Worm (Caenorhabditis elegans) whole organism, late embryonic: ENCODE data around the gene F53H4.3.

Experiments
- C08G9.2 ChIP-seq: sonication (generic microtip); optimal IDR thresholded peaks from 2 replicates; lab custom pipeline; 2016; ENCODE audit warnings: mild to moderate bottlenecking, missing genetic modification characterization, moderate library complexity, missing compliant biosample characterization
- C38D4.7 ChIP-seq: fragments of 200-800 bp; sonication (Bioruptor generic); optimal IDR thresholded peaks from 2 replicates; lab custom pipeline; 2018; ENCODE audit warnings: mild to moderate bottlenecking, missing genetic modification characterization, moderate library complexity, missing compliant biosample characterization
- Y22D7AL.16 ChIP-seq: sonication (generic microtip); optimal IDR thresholded peaks from 2 replicates; lab custom pipeline; 2016; ENCODE audit warnings: missing genetic modification characterization, missing compliant biosample characterization
- ahr-1 ChIP-seq: sonication (generic microtip); optimal IDR thresholded peaks from 2 replicates; lab custom pipeline; 2016; ENCODE audit warnings: missing genetic modification characterization, missing compliant biosample characterization
- ceh-14 ChIP-seq: sonication (generic microtip); optimal IDR thresholded peaks from 2 replicates; lab custom pipeline; 2016; ENCODE audit warnings: missing genotype, missing genetic modification characterization, missing compliant biosample characterization
- ceh-18 ChIP-seq: sonication (generic microtip); optimal IDR thresholded peaks from 2 replicates; lab custom pipeline; 2016; ENCODE audit warnings: missing genetic modification characterization, missing compliant biosample characterization
- ceh-19 ChIP-seq: fragments of 200-800 bp; sonication (Bioruptor generic); optimal IDR thresholded peaks from 2 replicates; lab custom pipeline; 2018; ENCODE audit warnings: mild to moderate bottlenecking, missing genetic modification characterization, missing compliant biosample characterization
- ceh-22 ChIP-seq: sonication (generic microtip); optimal IDR thresholded peaks from 2 replicates; lab custom pipeline; 2017; ENCODE audit warnings: missing biosample characterization, missing genetic modification characterization
- ceh-24 ChIP-seq: sonication (generic microtip); optimal IDR thresholded peaks from 2 replicates; lab custom pipeline; 2016; ENCODE audit warnings: mild to moderate bottlenecking, missing genetic modification characterization, missing compliant biosample characterization
- ceh-34 ChIP-seq: sonication (generic microtip); optimal IDR thresholded peaks from 2 replicates; lab custom pipeline; 2016; ENCODE audit warnings: mild to moderate bottlenecking, missing genetic modification characterization, missing compliant biosample characterization
- ceh-48 ChIP-seq: sonication (generic microtip); optimal IDR thresholded peaks from 2 replicates; lab custom pipeline; 2016; ENCODE audit warnings: missing genetic modification characterization, inconsistent platforms, missing compliant biosample characterization
- che-1 ChIP-seq: sonication (generic microtip); optimal IDR thresholded peaks from 2 replicates; lab custom pipeline; 2016; ENCODE audit warnings: mild to moderate bottlenecking, missing genetic modification characterization, missing compliant biosample characterization
- dmd-4 ChIP-seq: sonication (generic microtip); optimal IDR thresholded peaks from 2 replicates; lab custom pipeline; 2016; ENCODE audit warnings: borderline replicate concordance, missing genetic modification characterization, missing compliant biosample characterization
- dve-1 ChIP-seq: sonication (generic microtip); optimal IDR thresholded peaks from 2 replicates; lab custom pipeline; 2017; ENCODE audit warnings: antibody characterized with exemption, mild to moderate bottlenecking, missing genetic modification characterization, missing compliant biosample characterization
- ets-4 ChIP-seq: sonication (generic microtip); optimal IDR thresholded peaks from 2 replicates; lab custom pipeline; 2016; ENCODE audit warnings: missing genetic modification characterization, missing compliant biosample characterization
- eyg-1 ChIP-seq: sonication (generic microtip); optimal IDR thresholded peaks from 2 replicates; lab custom pipeline; 2016; ENCODE audit warnings: missing genotype, missing genetic modification characterization, missing compliant biosample characterization
- fax-1 ChIP-seq: sonication (generic microtip); optimal IDR thresholded peaks from 2 replicates; lab custom pipeline; 2016; ENCODE audit warnings: missing genotype, missing genetic modification characterization, missing compliant biosample characterization
- hlh-13 ChIP-seq: fragments of 200-800 bp; sonication (Bioruptor generic); optimal IDR thresholded peaks from 2 replicates; lab custom pipeline; 2018; ENCODE audit warnings: mild to moderate bottlenecking, missing genetic modification characterization, missing compliant biosample characterization
- hlh-15 ChIP-seq: sonication (generic microtip); optimal IDR thresholded peaks from 2 replicates; lab custom pipeline; 2016; ENCODE audit warnings: missing genetic modification characterization, missing compliant biosample characterization
- hlh-6 ChIP-seq: sonication (generic microtip); optimal IDR thresholded peaks from 2 replicates; lab custom pipeline; 2016; ENCODE audit warnings: missing genotype, missing genetic modification characterization, missing compliant biosample characterization
- hlh-8 ChIP-seq: sonication (generic microtip); optimal IDR thresholded peaks from 2 replicates; lab custom pipeline; 2016; ENCODE audit warnings: missing genotype, missing genetic modification characterization, missing compliant biosample characterization
- lin-11 ChIP-seq: fragments of 200-800 bp; sonication (Bioruptor generic); optimal IDR thresholded peaks from 2 replicates; lab custom pipeline; 2018; ENCODE audit warnings: mild to moderate bottlenecking, missing genetic modification characterization, missing compliant biosample characterization
- madf-2 ChIP-seq: sonication (generic microtip); optimal IDR thresholded peaks from 2 replicates; lab custom pipeline; 2017; ENCODE audit warnings: missing genetic modification characterization, missing compliant biosample characterization
- mec-3 ChIP-seq: sonication (generic microtip); optimal IDR thresholded peaks from 2 replicates; lab custom pipeline; 2016; ENCODE audit warnings: borderline replicate concordance, missing genetic modification characterization, missing compliant biosample characterization
- nfya-1 ChIP-seq: sonication (generic microtip); optimal IDR thresholded peaks from 2 replicates; lab custom pipeline; 2017; ENCODE audit warnings: missing genetic modification characterization, mild to moderate bottlenecking, missing compliant biosample characterization, antibody characterized with exemption, moderate library complexity
- odd-2 ChIP-seq: sonication (generic microtip); optimal IDR thresholded peaks from 2 replicates; lab custom pipeline; 2017; ENCODE audit warnings: antibody characterized with exemption, mild to moderate bottlenecking, missing genetic modification characterization, missing compliant biosample characterization
- pag-3 ChIP-seq: sonication (generic microtip); optimal IDR thresholded peaks from 2 replicates; lab custom pipeline; 2016; ENCODE audit warnings: missing compliant biosample characterization, missing genetic modification characterization, borderline replicate concordance
- pax-1 ChIP-seq: fragments of 150-350 bp; optimal IDR thresholded peaks from 2 replicates; lab custom pipeline; 2014; ENCODE audit warnings: missing biosample characterization, missing genetic modification characterization
- pha-4 ChIP-seq: fragments of 150-350 bp; optimal IDR thresholded peaks from 2 replicates; lab custom pipeline; 2018; ENCODE audit warnings: missing biosample characterization, missing genetic modification reagents, missing genetic modification characterization
- pqm-1 ChIP-seq: sonication (generic microtip); optimal IDR thresholded peaks from 2 replicates; lab custom pipeline; 2016; ENCODE audit warnings: missing genetic modification characterization, missing compliant biosample characterization
- rnt-1 ChIP-seq: sonication (generic microtip); optimal IDR thresholded peaks from 2 replicates; lab custom pipeline; 2016; ENCODE audit warnings: missing genetic modification characterization, missing compliant biosample characterization
- sdc-2 ChIP-seq: sonication (generic microtip); optimal IDR thresholded peaks from 2 replicates; lab custom pipeline; 2016; ENCODE audit warnings: missing genotype, missing genetic modification characterization, missing compliant biosample characterization
- tbx-7 ChIP-seq: sonication (generic microtip); optimal IDR thresholded peaks from 2 replicates; lab custom pipeline; 2016; ENCODE audit warnings: missing genotype, missing genetic modification characterization, missing compliant biosample characterization
- ttx-3 ChIP-seq: sonication (generic microtip); optimal IDR thresholded peaks from 2 replicates; lab custom pipeline; 2016; ENCODE audit warnings: missing genetic modification reagents, missing genetic modification characterization, missing compliant biosample characterization
- unc-55 ChIP-seq: sonication (generic microtip); optimal IDR thresholded peaks from 2 replicates; lab custom pipeline; 2017; ENCODE audit warnings: missing biosample characterization, missing genetic modification reagents, missing genetic modification characterization
- unc-86 ChIP-seq: sonication (generic microtip); optimal IDR thresholded peaks from 2 replicates; lab custom pipeline; 2016; ENCODE audit warnings: missing genetic modification characterization, missing compliant biosample characterization

F53H4.3 gene

ce11 chrX:15887495-15887894, at the start of gene F53H4.3:
Gene F53H4.3 (minus strand): TSS chrX:15887595.
- TF ChIP-seq C08G9.2 (tag; lab: Kevin White, UChicago) = no peak
- TF ChIP-seq odd-2 = no peak
- TF ChIP-seq hlh-15 (tag; lab: Kevin White, UChicago) = no peak
- no peak for TF ChIP-seq Y22D7AL.16 (tag; lab: Kevin White, UChicago)
- no peak for TF ChIP-seq ahr-1 (tag; lab: Kevin White, UChicago)

ce11 chrX:15932859-15933258, 45.5 kb upstream of the F53H4.3 start:
- TF ChIP-seq pqm-1 = no peak
- no peak for TF ChIP-seq ttx-3 (tag; lab: Kevin White, UChicago)
- TF ChIP-seq ceh-24 (tag; lab: Kevin White, UChicago) = no peak
- no peak for TF ChIP-seq madf-2

- no peak for TF ChIP-seq pax-1 (tag; lab: Kevin White, UChicago)
- TF ChIP-seq ceh-24 (tag; lab: Kevin White, UChicago) = no peak
- TF ChIP-seq ets-4 = no peak
- TF ChIP-seq, all 69 proteins: peak for 0
Observed at ce11 chrX:15923440-15923839, 36.0 kb upstream of the F53H4.3 start, which contains the start of gene F31B9.3. Gene F31B9.3 (plus strand): TSS chrX:15923740.

- TF ChIP-seq odd-2 (no peak), unc-86 (no peak), ceh-18 (no peak), ceh-14 (no peak), nfya-1 (no peak), eyg-1 (tag; lab: Kevin White, UChicago) (no peak), C38D4.7 (GFP tag; lab: Kevin White, UChicago) (no peak), lin-11 (tag; lab: Kevin White, UChicago) (no peak), pag-3 (tag; lab: Kevin White, UChicago) (no peak), hlh-8 (tag; lab: Kevin White, UChicago) (no peak), fax-1 (tag; lab: Kevin White, UChicago) (no peak), sdc-2 (no peak), pha-4 (tag; lab: Kevin White, UChicago) (no peak), ceh-22 (tag; lab: Kevin White, UChicago) (no peak), ets-4 (no peak), madf-2 (no peak), ceh-34 (tag; lab: Kevin White, UChicago) (no peak), ahr-1 (tag; lab: Kevin White, UChicago) (no peak), pax-1 (tag; lab: Kevin White, UChicago) (no peak)
Observed at ce11 chrX:15919372-15919771, 32.0 kb upstream of the F53H4.3 start, which contains the start of gene F31B9.7. Gene F31B9.7 (plus strand): TSS chrX:15919672.

- TF ChIP-seq tbx-7 (no peak), ceh-48 (tag; lab: Kevin White, UChicago) (no peak), mec-3 (tag; lab: Kevin White, UChicago) (no peak), unc-55 (no peak), hlh-6 (tag; lab: Kevin White, UChicago) (no peak), dve-1 (tag; lab: Kevin White, UChicago) (no peak), dmd-4 (tag; lab: Kevin White, UChicago) (no peak), ceh-24 (tag; lab: Kevin White, UChicago) (no peak), pqm-1 (no peak), rnt-1 (tag; lab: Kevin White, UChicago) (no peak), che-1 (tag; lab: Kevin White, UChicago) (no peak), hlh-13 (GFP tag; lab: Kevin White, UChicago) (no peak), ceh-19 (GFP tag; lab: Kevin White, UChicago) (no peak)
Observed at ce11 chrX:15917000-15917399, 29.6 kb upstream of the F53H4.3 start, which contains the start of the genes F31B9.4 and F31B9.2. Gene F31B9.4 (minus strand): TSS chrX:15917100. Gene F31B9.2 (plus strand): TSS chrX:15917367.
